Worm (Caenorhabditis elegans) whole organism, early embryonic: ENCODE data around the gene fbxa-206.
"Not testable (repeated sequence)": the region's sequence is repeated elsewhere in the genome, so short reads cannot be mapped to it uniquely, and the experiment has no call there.

Experiments used
- B0310.2 ChIP-seq: sonication (generic microtip); optimal IDR thresholded peaks from 2 replicates; lab custom pipeline; 2016; ENCODE audit warnings: mild to moderate bottlenecking, missing genetic modification characterization, missing compliant biosample characterization
- ama-1 ChIP-seq: fragments of 150-350 bp; optimal IDR thresholded peaks from 2 replicates; lab custom pipeline; 2014
- ceh-13 ChIP-seq: fragments of 200-800 bp; sonication (Bioruptor generic); optimal IDR thresholded peaks from 2 replicates; lab custom pipeline; 2018; ENCODE audit warnings: mild to moderate bottlenecking, missing genetic modification characterization, missing compliant biosample characterization
- ceh-36 ChIP-seq: sonication (generic microtip); optimal IDR thresholded peaks from 2 replicates; lab custom pipeline; 2016; ENCODE audit warnings: missing genetic modification characterization, inconsistent platforms, missing compliant biosample characterization
- ets-7 ChIP-seq: sonication (generic microtip); optimal IDR thresholded peaks from 2 replicates; lab custom pipeline; 2016; ENCODE audit warnings: missing genotype, missing genetic modification characterization, missing compliant biosample characterization
- flt-1 ChIP-seq: fragments of 200-800 bp; sonication (Bioruptor generic); IDR thresholded peaks from 2 replicates; pipeline ENCODE4 v1.3.6; 2022; ENCODE audit warnings: missing genetic modification characterization, missing compliant biosample characterization
- hmbx-1 ChIP-seq: sonication (generic microtip); optimal IDR thresholded peaks from 2 replicates; lab custom pipeline; 2016; ENCODE audit warnings: mild to moderate bottlenecking, missing genetic modification characterization, missing compliant biosample characterization
- pes-1 ChIP-seq: fragments of 200-800 bp; sonication (Bioruptor generic); IDR thresholded peaks from 2 replicates; pipeline ENCODE4 v1.3.6; 2022; ENCODE audit warnings: missing genetic modification reagents, missing genetic modification characterization, missing compliant biosample characterization
- scrt-1 ChIP-seq: fragments of 200-800 bp; sonication (Bioruptor generic); IDR thresholded peaks from 2 replicates; pipeline ENCODE4 v1.3.6; 2022; ENCODE audit warnings: missing genetic modification characterization, missing compliant biosample characterization
- tbx-11 ChIP-seq: fragments of 200-800 bp; sonication (Bioruptor generic); IDR thresholded peaks from 2 replicates; pipeline ENCODE4 v1.3.6; 2022; ENCODE audit warnings: missing genetic modification characterization, missing compliant biosample characterization
- tbx-37 ChIP-seq: fragments of 200-800 bp; sonication (Bioruptor generic); conservative IDR thresholded peaks from 2 replicates; pipeline ENCODE4 v1.3.6; 2022; ENCODE audit warnings: missing genetic modification reagents, missing genetic modification characterization, missing compliant biosample characterization
- tra-4 ChIP-seq: sonication (generic microtip); optimal IDR thresholded peaks from 2 replicates; lab custom pipeline; 2017; ENCODE audit warnings: missing genetic modification characterization, missing compliant biosample characterization

DNA sequence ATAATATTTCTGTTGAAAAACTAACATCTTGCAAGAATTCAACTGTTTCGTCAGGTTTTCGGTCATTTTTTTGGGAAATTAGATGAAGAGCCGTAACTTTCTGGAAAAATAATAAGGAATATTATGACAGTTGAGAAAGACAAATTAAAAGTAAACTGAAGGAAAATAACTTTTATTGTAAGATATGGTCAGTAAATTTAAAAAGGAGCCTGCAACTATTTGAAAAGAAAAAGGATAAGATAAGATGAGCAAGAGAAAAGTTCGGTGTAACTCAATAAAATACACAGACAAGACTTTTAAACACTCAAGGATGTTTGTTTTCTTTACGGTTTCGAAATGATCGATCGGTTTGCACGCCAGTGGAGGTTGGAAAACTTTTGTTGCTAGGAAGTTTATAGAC is 31.3 kb upstream of the fbxa-206 start, which contains the start of gene fbxa-111:
- not testable (repeated sequence) for TF ChIP-seq ceh-36 (tag; lab: Kevin White, UChicago); ama-1 (lab: Kevin White, UChicago); hmbx-1; scrt-1 (GFP tag; lab: Robert Waterston, UW); flt-1; ets-7 (tag; lab: Kevin White, UChicago); B0310.2 (tag; lab: Kevin White, UChicago); tbx-37 (GFP tag; lab: Robert Waterston, UW); pes-1 (GFP tag; lab: Robert Waterston, UW); tbx-11 (GFP tag; lab: Robert Waterston, UW); ceh-13; tra-4
